Worm (Caenorhabditis elegans): ENCODE measurements around the gene W01G7.4.

DNA sequence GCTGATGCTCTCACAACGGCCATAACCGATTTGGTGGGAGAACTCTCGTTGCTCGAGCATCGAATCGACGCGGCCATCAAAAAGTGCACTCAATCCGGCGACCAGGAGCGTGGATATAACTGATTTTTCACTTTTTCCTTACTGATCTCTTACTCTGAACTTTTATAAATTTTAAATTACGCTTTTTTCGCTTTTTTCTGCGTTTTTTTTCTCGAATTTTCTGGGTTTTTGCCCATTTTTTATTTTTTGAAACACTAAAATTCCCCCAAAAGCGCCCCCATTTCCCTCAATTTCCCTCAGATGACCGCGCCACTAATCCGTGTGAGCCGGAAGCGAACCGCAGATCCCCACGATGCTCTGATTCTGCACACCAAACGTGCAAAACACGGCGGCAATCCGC is at the start of gene W01G7.4:
- TF ChIP-seq lin-39 (tag; optimal IDR thresholded peaks at IDR 0.05) (no peak), pha-4 (tag; optimal IDR thresholded peaks at IDR 0.05) (no peak), nhr-11 (tag; optimal IDR thresholded peaks at IDR 0.05) (no peak), mdl-1 (tag; optimal IDR thresholded peaks at IDR 0.05) (no peak)
